Worm (Caenorhabditis elegans): ENCODE results near the gene T18D3.6.

The T18D3.6 gene

DNA sequence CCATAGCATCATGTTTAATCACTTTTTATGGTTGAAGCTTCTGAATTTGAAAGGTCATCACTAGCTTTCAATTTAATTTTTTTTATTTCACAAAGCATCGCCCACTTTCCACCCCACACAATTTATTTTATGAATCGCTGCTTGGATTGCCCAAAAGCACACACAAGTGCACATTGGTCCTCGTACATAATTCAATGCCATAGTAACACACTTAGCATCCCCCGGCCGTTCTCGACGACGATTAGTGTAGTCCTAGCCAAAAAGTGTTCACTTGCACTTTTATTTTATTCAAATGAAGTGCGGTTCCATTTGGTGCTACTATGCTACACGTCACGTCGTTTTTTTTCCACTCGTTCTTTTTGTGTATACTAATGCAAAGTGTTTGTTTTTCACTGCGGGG lies 29.3 kb downstream of the T18D3.6 start:
- TF ChIP-seq klf-2 (GFP tag; conservative IDR thresholded peaks at IDR 0.05): no peak
- TF ChIP-seq flt-1 (GFP tag; IDR thresholded peaks at IDR 0.05): no peak
- TF ChIP-seq tab-1 (GFP tag; IDR thresholded peaks at IDR 0.05): no peak
- TF ChIP-seq T22C8.4 (GFP tag; IDR thresholded peaks at IDR 0.05): no peak
- TF ChIP-seq ref-1 (GFP tag; conservative IDR thresholded peaks at IDR 0.05): no peak

DNA sequence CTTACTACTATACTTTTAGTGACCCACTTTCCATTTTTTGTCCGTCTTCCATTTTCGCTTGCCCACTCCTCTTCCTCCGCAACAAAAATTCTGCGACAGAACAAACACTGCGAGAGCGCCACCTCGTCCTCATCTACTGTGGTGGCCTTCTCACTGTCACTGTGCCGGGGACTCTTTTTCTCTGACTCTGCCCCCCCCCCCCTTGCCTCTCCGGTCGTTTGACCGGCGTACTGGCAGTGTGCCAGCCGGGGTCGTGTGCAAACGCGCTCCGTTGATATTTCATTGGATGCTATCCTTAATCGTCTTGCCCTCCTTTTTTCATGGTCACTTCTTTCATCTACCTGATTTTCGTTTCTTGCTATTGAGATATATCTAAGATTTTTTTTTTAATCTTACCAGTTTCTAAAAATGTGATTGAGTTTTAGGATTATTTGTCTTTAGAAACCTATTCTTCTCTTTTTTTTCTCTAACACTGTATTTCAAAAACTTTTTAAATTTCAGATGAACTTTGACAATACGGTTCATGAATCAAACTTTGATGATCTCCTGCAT lies 30.8 kb downstream of the T18D3.6 start, which contains the start of gene atf-6:
Gene atf-6, plus strand, starts transcription at position 502 of the 552 bp plus-strand sequence.
- peak; percentile 74 for TF ChIP-seq flt-1 (GFP tag; IDR thresholded peaks at IDR 0.05)
- TF ChIP-seq cog-1 (tag; optimal IDR thresholded peaks at IDR 0.05): peak; percentile 63
- 0 out of 2 replicates have a peak, but pooled peaks have one; percentile 37 for TF ChIP-seq ref-1 (GFP tag; conservative IDR thresholded peaks at IDR 0.05)
- 0 out of 2 replicates have a peak, but pooled peaks have one; percentile 69 for TF ChIP-seq tab-1 (GFP tag; IDR thresholded peaks at IDR 0.05)
- TF ChIP-seq T22C8.4 (GFP tag; IDR thresholded peaks at IDR 0.05): no peak
- TF ChIP-seq ztf-23 (GFP tag; IDR thresholded peaks at IDR 0.05): 0 out of 2 replicates have a peak, but pooled peaks have one; percentile 50
- TF ChIP-seq klf-2 (GFP tag; conservative IDR thresholded peaks at IDR 0.05): no peak

DNA sequence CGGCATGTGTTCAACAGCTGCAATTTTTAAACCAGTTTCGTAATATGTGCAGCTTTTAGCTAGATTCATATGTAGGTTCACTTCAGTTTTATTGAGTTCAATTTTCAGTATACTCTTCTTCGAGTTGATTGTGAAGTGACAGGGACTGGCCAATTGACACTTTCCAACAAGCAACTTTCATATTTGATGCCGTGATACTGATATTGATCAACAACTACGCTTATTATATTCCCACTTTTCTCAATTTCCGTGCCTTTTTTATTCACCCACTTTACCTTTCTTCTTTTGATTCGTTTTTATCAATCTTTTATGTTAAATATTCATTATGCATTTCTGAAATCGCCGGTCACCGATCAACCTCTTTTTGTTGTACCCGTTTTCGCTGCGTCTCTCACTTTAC lies 34.4 kb downstream of the T18D3.6 start:
- TF ChIP-seq ztf-23 (GFP tag; IDR thresholded peaks at IDR 0.05): no peak
- no peak for TF ChIP-seq klf-2 (GFP tag; conservative IDR thresholded peaks at IDR 0.05)
- no peak for TF ChIP-seq ztf-29 (GFP tag; IDR thresholded peaks at IDR 0.05)
- no peak for TF ChIP-seq cog-1 (tag; optimal IDR thresholded peaks at IDR 0.05)
- no peak for TF ChIP-seq med-1 (GFP tag; optimal IDR thresholded peaks at IDR 0.05; ENCODE audit: insufficient read depth)
- no peak for TF ChIP-seq flt-1 (GFP tag; IDR thresholded peaks at IDR 0.05)
- TF ChIP-seq T22C8.4 (GFP tag; IDR thresholded peaks at IDR 0.05): no peak
- no peak for TF ChIP-seq tab-1 (GFP tag; IDR thresholded peaks at IDR 0.05)
- TF ChIP-seq ref-1 (GFP tag; conservative IDR thresholded peaks at IDR 0.05): no peak

DNA sequence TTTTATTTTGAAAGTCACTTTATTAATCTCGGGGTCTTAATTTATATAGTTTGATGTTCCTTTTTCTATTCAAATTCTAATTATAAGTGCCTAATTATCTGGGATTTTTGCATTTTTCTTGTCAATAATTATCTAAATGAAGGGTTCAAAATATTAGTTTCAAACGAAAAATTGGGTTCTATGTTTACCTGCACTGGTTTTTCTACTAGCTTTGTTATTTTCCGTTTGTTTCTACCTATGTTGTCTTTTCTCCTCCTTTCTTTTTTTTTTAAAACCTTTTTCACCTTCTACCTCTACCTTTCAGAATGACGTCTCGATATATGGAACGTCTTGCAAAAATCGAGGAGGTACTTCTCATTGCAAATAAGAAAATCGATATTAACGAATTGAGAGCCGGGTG lies 35.1 kb downstream of the T18D3.6 start, which contains the start of gene tbc-13:
Gene tbc-13, plus strand, starts transcription at position 301 of the 400 bp plus-strand sequence.
- TF ChIP-seq ref-1 (GFP tag; conservative IDR thresholded peaks at IDR 0.05) (no peak), cog-1 (tag; optimal IDR thresholded peaks at IDR 0.05) (no peak), T22C8.4 (GFP tag; IDR thresholded peaks at IDR 0.05) (no peak), tab-1 (GFP tag; IDR thresholded peaks at IDR 0.05) (no peak), ztf-29 (GFP tag; IDR thresholded peaks at IDR 0.05) (no peak), ztf-23 (GFP tag; IDR thresholded peaks at IDR 0.05) (no peak)

DNA sequence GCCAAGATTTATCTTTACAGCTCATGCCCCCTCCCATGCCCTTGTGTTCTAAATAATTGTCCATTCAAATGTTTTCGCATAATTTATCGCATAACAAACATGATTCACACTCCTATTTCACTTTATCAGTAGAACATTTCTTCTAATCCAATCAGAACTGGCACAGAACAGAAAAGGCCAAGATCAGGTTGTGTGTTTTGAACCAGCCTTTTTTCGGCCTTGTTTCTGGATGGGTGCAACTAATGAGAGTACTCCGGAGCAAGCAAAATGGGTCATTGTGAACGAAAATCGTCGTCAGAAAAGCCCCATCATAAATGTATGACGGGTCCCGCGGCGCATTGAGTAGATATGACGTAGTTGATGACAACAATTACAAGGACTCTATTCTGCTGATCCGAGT lies 41.4 kb downstream of the T18D3.6 start:
- TF ChIP-seq ztf-29 (GFP tag; IDR thresholded peaks at IDR 0.05) (no peak), cog-1 (tag; optimal IDR thresholded peaks at IDR 0.05) (no peak), tab-1 (GFP tag; IDR thresholded peaks at IDR 0.05) (no peak), med-1 (GFP tag; optimal IDR thresholded peaks at IDR 0.05; ENCODE audit: insufficient read depth) (no peak), ztf-23 (GFP tag; IDR thresholded peaks at IDR 0.05) (no peak), ref-1 (GFP tag; conservative IDR thresholded peaks at IDR 0.05) (no peak), flt-1 (GFP tag; IDR thresholded peaks at IDR 0.05) (no peak), klf-2 (GFP tag; conservative IDR thresholded peaks at IDR 0.05) (no peak), T22C8.4 (GFP tag; IDR thresholded peaks at IDR 0.05) (no peak)

DNA sequence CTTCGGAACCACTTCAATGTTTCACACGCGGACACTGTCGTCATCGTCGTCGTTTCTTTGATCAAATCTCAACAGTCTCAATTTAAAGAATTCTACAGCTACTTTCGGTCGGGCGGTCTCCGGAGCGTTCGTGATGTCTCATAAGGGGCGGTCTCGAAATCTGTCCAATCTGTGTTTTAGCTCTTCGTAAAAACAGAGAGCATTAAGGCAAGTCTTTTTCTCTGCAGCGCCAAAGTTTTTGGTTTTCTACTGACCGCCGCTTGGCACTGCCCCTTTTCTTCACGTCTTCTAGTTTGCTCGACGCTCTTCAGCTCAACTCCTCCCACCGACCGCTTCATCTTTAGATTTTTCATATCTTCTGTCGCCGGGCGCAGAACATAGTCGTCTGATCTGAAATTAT lies 42.8 kb downstream of the T18D3.6 start, which contains the start of gene lips-1:
Gene lips-1, plus strand, starts transcription at position 301 of the 400 bp plus-strand sequence.
- TF ChIP-seq T22C8.4 (GFP tag; IDR thresholded peaks at IDR 0.05): no peak
- no peak for TF ChIP-seq tab-1 (GFP tag; IDR thresholded peaks at IDR 0.05)
- TF ChIP-seq ztf-29 (GFP tag; IDR thresholded peaks at IDR 0.05): no peak
- no peak for TF ChIP-seq ztf-23 (GFP tag; IDR thresholded peaks at IDR 0.05)
- no peak for TF ChIP-seq cog-1 (tag; optimal IDR thresholded peaks at IDR 0.05)
- TF ChIP-seq ref-1 (GFP tag; conservative IDR thresholded peaks at IDR 0.05): no peak
- TF ChIP-seq med-1 (GFP tag; optimal IDR thresholded peaks at IDR 0.05; ENCODE audit: insufficient read depth): no peak
- no peak for TF ChIP-seq flt-1 (GFP tag; IDR thresholded peaks at IDR 0.05)
- TF ChIP-seq klf-2 (GFP tag; conservative IDR thresholded peaks at IDR 0.05): no peak

DNA sequence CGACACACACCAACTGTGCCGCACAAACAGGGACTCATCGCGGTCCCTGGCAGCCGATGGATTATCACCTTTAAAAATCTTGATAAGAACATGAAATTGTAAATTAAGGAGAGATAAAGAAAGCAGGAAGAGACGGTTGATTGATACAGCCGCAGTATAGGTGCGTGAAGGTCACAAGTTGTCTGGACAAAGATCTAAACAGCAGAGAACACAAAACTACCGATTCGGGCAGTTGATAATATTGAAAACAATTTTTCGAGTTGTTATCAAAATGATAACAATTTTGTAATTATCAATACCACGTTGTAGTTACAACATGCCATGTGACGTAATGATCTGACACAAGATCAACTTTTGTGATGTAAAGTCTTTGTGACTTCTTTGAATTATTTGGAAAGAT lies 51.1 kb downstream of the T18D3.6 start:
- TF ChIP-seq cog-1 (tag; optimal IDR thresholded peaks at IDR 0.05): peak; percentile 57
- no peak for TF ChIP-seq tab-1 (GFP tag; IDR thresholded peaks at IDR 0.05)
- TF ChIP-seq flt-1 (GFP tag; IDR thresholded peaks at IDR 0.05): no peak
- TF ChIP-seq ztf-29 (GFP tag; IDR thresholded peaks at IDR 0.05): no peak

All from whole organism, midembryonic.